Fruit fly (Drosophila melanogaster) whole organism, pupa: Measurements from ENCODE around the gene emb.

Experiments used
- CG4496 ChIP-seq: fragments of 200-800 bp; sonication (Bioruptor generic); IDR thresholded peaks from 3 replicates; pipeline ENCODE4 v1.3.6; 2022; ENCODE audit warnings: missing biosample characterization, missing genetic modification characterization
- EcR ChIP-seq: fragments of 200-800 bp; sonication (Bioruptor generic); optimal IDR thresholded peaks from 3 replicates; lab custom pipeline; 2019; ENCODE audit warnings: missing biosample characterization, missing genetic modification characterization, mild to moderate bottlenecking, moderate library complexity, missing genetic modification reagents
- Pif1B ChIP-seq: fragments of 200-800 bp; sonication (Bioruptor generic); optimal IDR thresholded peaks from 3 replicates; lab custom pipeline; 2016; ENCODE audit warnings: missing biosample characterization, missing genetic modification characterization
- Snoo ChIP-seq: fragments of 200-800 bp; sonication (Bioruptor generic); optimal IDR thresholded peaks from 3 replicates; lab custom pipeline; 2017; ENCODE audit warnings: missing biosample characterization, mild to moderate bottlenecking, missing genetic modification characterization, inconsistent platforms
- fd96Ca ChIP-seq: fragments of 200-800 bp; sonication (Bioruptor generic); IDR thresholded peaks from 3 replicates; pipeline ENCODE4 v1.3.6; 2022; ENCODE audit warnings: missing biosample characterization, missing genetic modification characterization

DNA sequence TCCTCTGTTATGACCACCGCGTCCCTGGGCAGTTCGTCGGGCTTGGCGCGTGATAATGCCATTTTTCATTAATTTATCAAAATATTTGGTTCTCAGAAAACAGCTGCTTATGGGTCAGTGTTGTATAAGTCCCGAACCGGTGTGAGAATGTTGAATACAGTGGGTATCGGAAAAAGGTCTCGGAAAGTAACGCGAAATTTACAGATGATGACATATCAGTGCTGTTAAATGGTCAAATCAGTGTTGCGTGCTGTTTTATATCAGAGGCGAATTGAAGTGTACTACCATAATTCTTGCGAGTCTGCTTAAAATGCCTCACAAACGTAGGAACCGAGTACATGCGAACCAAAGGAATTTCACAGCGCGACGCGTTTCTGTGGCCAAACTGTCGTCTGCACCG is 20.7 kb upstream of the emb start, which contains the start of the genes CG13392 and Rcd4:
- TF ChIP-seq EcR (GFP tag; lab: Kevin White, UChicago), result peak; percentile 0
- TF ChIP-seq Snoo (tag; lab: Kevin White, UChicago), result peak; percentile 67
- peak; percentile 34 for TF ChIP-seq Pif1B (GFP tag; lab: Kevin White, UChicago)
- TF ChIP-seq fd96Ca (GFP tag; lab: Robert Waterston, UW), result no peak; the same call in 2 of the 3 replicates
- TF ChIP-seq CG4496 (GFP tag; lab: Robert Waterston, UW), result peak; percentile 80
